Fruit fly (Drosophila melanogaster) whole organism: Measurements from ENCODE around the gene CG11498.

ENCODE experiments used
- CG8478 ChIP-seq: fragments of >200 bp; optimal IDR thresholded peaks from 2 replicates; lab custom pipeline; 2018; ENCODE audit warnings: inconsistent platforms
- psq ChIP-seq: fragments of >200 bp; optimal IDR thresholded peaks from 2 replicates; lab custom pipeline; 2017

- TF ChIP-seq psq (no peak), CG8478 (lab: Kevin White, UChicago) (no peak)
Observed at dm6 chr3R:30114286-30114803, 45.9 kb downstream of the CG11498 start.
